Fruit fly (Drosophila melanogaster) whole organism, prepupa: Measurements from ENCODE around the gene CG3117.

Experiments
- Blimp-1 ChIP-seq: fragments of 200-800 bp; sonication (Bioruptor generic); optimal IDR thresholded peaks from 3 replicates; lab custom pipeline; 2017; ENCODE audit warnings: missing biosample characterization, missing genetic modification characterization, mild to moderate bottlenecking, moderate library complexity, missing genetic modification reagents
- CG10631 ChIP-seq: fragments of 200-800 bp; sonication (Bioruptor generic); optimal IDR thresholded peaks from 2 replicates; lab custom pipeline; 2016; ENCODE audit warnings: missing biosample characterization, missing genetic modification characterization
- CG10669 ChIP-seq: fragments of 200-800 bp; sonication (Bioruptor generic); optimal IDR thresholded peaks from 3 replicates; lab custom pipeline; 2018; ENCODE audit warnings: missing biosample characterization, mild to moderate bottlenecking, missing genetic modification characterization, moderate library complexity
- CG11762 ChIP-seq: fragments of 200-800 bp; sonication (Bioruptor generic); optimal IDR thresholded peaks from 3 replicates; lab custom pipeline; 2016; ENCODE audit warnings: missing biosample characterization, missing genetic modification characterization; ENCODE audit not compliant: insufficient read depth
- CG11902 ChIP-seq: fragments of 200-800 bp; sonication (Bioruptor generic); optimal IDR thresholded peaks from 3 replicates; lab custom pipeline; 2016; ENCODE audit warnings: missing biosample characterization, missing genetic modification characterization
- CG15336 ChIP-seq: fragments of 200-800 bp; sonication (Bioruptor generic); IDR thresholded peaks from 2 replicates; pipeline ENCODE4 v1.3.6; 2022; ENCODE audit warnings: missing biosample characterization, missing genetic modification characterization
- CG1621 ChIP-seq: fragments of 200-800 bp; sonication (Bioruptor generic); optimal IDR thresholded peaks from 3 replicates; lab custom pipeline; 2018; ENCODE audit warnings: missing biosample characterization, mild to moderate bottlenecking, missing genetic modification characterization
- CG16779 ChIP-seq: fragments of 200-800 bp; sonication (Bioruptor generic); optimal IDR thresholded peaks from 3 replicates; lab custom pipeline; 2017; ENCODE audit warnings: missing biosample characterization, mild to moderate bottlenecking, missing genetic modification characterization
- CG3032 ChIP-seq: fragments of 200-800 bp; optimal IDR thresholded peaks from 2 replicates; lab custom pipeline; 2019; ENCODE audit warnings: missing biosample characterization, mild to moderate bottlenecking, missing genetic modification characterization, moderate library complexity
- CG31627 ChIP-seq: fragments of 200-800 bp; sonication (Bioruptor generic); optimal IDR thresholded peaks from 3 replicates; lab custom pipeline; 2016; ENCODE audit warnings: missing biosample characterization, missing genetic modification characterization
- CG3919 ChIP-seq: fragments of 200-800 bp; sonication (Bioruptor generic); optimal IDR thresholded peaks from 3 replicates; lab custom pipeline; 2016; ENCODE audit warnings: missing biosample characterization, missing genetic modification characterization
- CG4318 ChIP-seq: fragments of 200-800 bp; sonication (Bioruptor generic); optimal IDR thresholded peaks from 3 replicates; lab custom pipeline; 2017; ENCODE audit warnings: missing biosample characterization, mild to moderate bottlenecking, missing genetic modification characterization
- CG6276 ChIP-seq: fragments of 200-800 bp; sonication (Bioruptor generic); optimal IDR thresholded peaks from 2 replicates; lab custom pipeline; 2017; ENCODE audit warnings: missing biosample characterization, mild to moderate bottlenecking, missing genetic modification characterization
- CG6792 ChIP-seq: fragments of 200-800 bp; sonication (Bioruptor generic); optimal IDR thresholded peaks from 3 replicates; lab custom pipeline; 2016; ENCODE audit warnings: missing biosample characterization, missing genetic modification characterization
- CG6808 ChIP-seq: fragments of 200-800 bp; sonication (Bioruptor generic); optimal IDR thresholded peaks from 3 replicates; lab custom pipeline; 2017; ENCODE audit warnings: missing biosample characterization, missing genetic modification characterization, mild to moderate bottlenecking, moderate library complexity, missing genetic modification reagents
- CG6854 ChIP-seq: fragments of 200-800 bp; sonication (Bioruptor generic); optimal IDR thresholded peaks from 2 replicates; lab custom pipeline; 2017; ENCODE audit warnings: missing biosample characterization, mild to moderate bottlenecking, missing genetic modification characterization
- CG7368 ChIP-seq: fragments of 200-800 bp; sonication (Bioruptor generic); optimal IDR thresholded peaks from 3 replicates; lab custom pipeline; 2016; ENCODE audit warnings: missing biosample characterization, missing genetic modification characterization
- CG8119 ChIP-seq: fragments of 200-800 bp; sonication (Bioruptor generic); IDR thresholded peaks from 3 replicates; pipeline ENCODE4 v1.3.6; 2022; ENCODE audit warnings: missing biosample characterization, missing genetic modification characterization
- CG9139 ChIP-seq: fragments of 200-800 bp; sonication (Bioruptor generic); optimal IDR thresholded peaks from 3 replicates; lab custom pipeline; 2017; ENCODE audit warnings: missing biosample characterization, mild to moderate bottlenecking, missing genetic modification characterization
- Eip75B ChIP-seq: fragments of 200-800 bp; sonication (Bioruptor generic); optimal IDR thresholded peaks from 3 replicates; lab custom pipeline; 2016; ENCODE audit warnings: missing biosample characterization, missing genetic modification characterization
- Eip78C ChIP-seq: fragments of 200-800 bp; sonication (Bioruptor generic); peaks from one replicate; lab custom pipeline; 2016; ENCODE audit warnings: missing biosample characterization, missing genetic modification characterization
- Ets96B ChIP-seq: fragments of 200-800 bp; optimal IDR thresholded peaks from 2 replicates; lab custom pipeline; 2019; ENCODE audit warnings: missing biosample characterization, mild to moderate bottlenecking, missing genetic modification characterization, moderate library complexity
- Gug ChIP-seq: fragments of 200-800 bp; sonication (Bioruptor generic); IDR thresholded peaks from 2 replicates; pipeline ENCODE4 v1.3.6; 2022; ENCODE audit warnings: missing biosample characterization, missing genetic modification characterization
- Hr38 ChIP-seq: sonication (Bioruptor generic); optimal IDR thresholded peaks from 2 replicates; lab custom pipeline; 2016; ENCODE audit warnings: missing biosample characterization, missing genetic modification characterization
- Hr39 ChIP-seq: fragments of 200-800 bp; sonication (Bioruptor generic); optimal IDR thresholded peaks from 2 replicates; lab custom pipeline; 2016; ENCODE audit warnings: missing biosample characterization, missing genetic modification characterization
- Hr4 ChIP-seq: fragments of 200-800 bp; sonication (Bioruptor generic); optimal IDR thresholded peaks from 3 replicates; lab custom pipeline; 2016; ENCODE audit warnings: missing biosample characterization, missing genetic modification characterization
- Met ChIP-seq: fragments of 200-800 bp; sonication (Bioruptor generic); optimal IDR thresholded peaks from 3 replicates; lab custom pipeline; 2016; ENCODE audit warnings: missing biosample characterization, missing genetic modification characterization
- OdsH ChIP-seq: fragments of 200-800 bp; sonication (Bioruptor generic); optimal IDR thresholded peaks from 3 replicates; lab custom pipeline; 2016; ENCODE audit warnings: missing biosample characterization, missing genetic modification characterization
- Sox14 ChIP-seq: fragments of 200-800 bp; sonication (Bioruptor generic); optimal IDR thresholded peaks from 3 replicates; lab custom pipeline; 2016; ENCODE audit warnings: missing biosample characterization, missing genetic modification characterization
- achi ChIP-seq: fragments of 200-800 bp; sonication (Bioruptor generic); optimal IDR thresholded peaks from 3 replicates; lab custom pipeline; 2016; ENCODE audit warnings: missing biosample characterization, missing genetic modification characterization
- cyc ChIP-seq: fragments of 200-800 bp; sonication (Bioruptor generic); optimal IDR thresholded peaks from 3 replicates; lab custom pipeline; 2016; ENCODE audit warnings: missing biosample characterization, missing genetic modification characterization
- dsx ChIP-seq: fragments of 200-800 bp; optimal IDR thresholded peaks from 3 replicates; lab custom pipeline; 2019; ENCODE audit warnings: missing biosample characterization, mild to moderate bottlenecking, missing genetic modification characterization, moderate library complexity; ENCODE audit not compliant: poor library complexity, severe bottlenecking
- eg ChIP-seq: fragments of 200-800 bp; sonication (Bioruptor generic); IDR thresholded peaks from 3 replicates; pipeline ENCODE4 v1.3.6; 2022; ENCODE audit warnings: missing biosample characterization, missing genetic modification characterization
- esn ChIP-seq: fragments of 200-800 bp; sonication (Bioruptor generic); optimal IDR thresholded peaks from 2 replicates; lab custom pipeline; 2016; ENCODE audit warnings: missing biosample characterization, mild to moderate bottlenecking, missing genetic modification characterization, moderate library complexity
- fd59A ChIP-seq: fragments of 200-800 bp; sonication (Bioruptor generic); optimal IDR thresholded peaks from 2 replicates; lab custom pipeline; 2017; ENCODE audit warnings: missing biosample characterization, mild to moderate bottlenecking, missing genetic modification characterization, missing genetic modification reagents
- fkh ChIP-seq: fragments of 200-800 bp; sonication (Bioruptor generic); optimal IDR thresholded peaks from 3 replicates; lab custom pipeline; 2017; ENCODE audit warnings: missing biosample characterization, mild to moderate bottlenecking, missing genetic modification characterization, moderate library complexity
- net ChIP-seq: fragments of 200-800 bp; sonication (Bioruptor generic); optimal IDR thresholded peaks from 3 replicates; lab custom pipeline; 2016; ENCODE audit warnings: missing biosample characterization, missing genetic modification characterization
- salr ChIP-seq, 2 experiments: fragments of 200-800 bp; sonication (Bioruptor generic); optimal IDR thresholded peaks; 3 replicates each; lab custom pipeline; 2016 to 2018; ENCODE audit warnings: missing biosample characterization in 2 of 2, missing genetic modification characterization in 2 of 2, mild to moderate bottlenecking in 1 of 2
- spab ChIP-seq: fragments of 200-800 bp; sonication (Bioruptor generic); optimal IDR thresholded peaks from 2 replicates; lab custom pipeline; 2017; ENCODE audit warnings: missing biosample characterization, mild to moderate bottlenecking, missing genetic modification characterization, missing genetic modification reagents
- ss ChIP-seq, 2 experiments: fragments of 200-800 bp; sonication (Bioruptor generic); optimal IDR thresholded peaks; 2 replicates in 1 of 2; 3 replicates in 1 of 2; lab custom pipeline; 2017 to 2018; ENCODE audit warnings: mild to moderate bottlenecking in 2 of 2, missing biosample characterization in 2 of 2, missing genetic modification characterization in 2 of 2, moderate library complexity in 1 of 2
- svp ChIP-seq: fragments of 200-800 bp; sonication (Bioruptor generic); peaks from one replicate; lab custom pipeline; 2016; ENCODE audit warnings: missing biosample characterization, missing genetic modification characterization
- topi ChIP-seq: fragments of 200-800 bp; sonication (Bioruptor generic); optimal IDR thresholded peaks from 3 replicates; lab custom pipeline; 2016; ENCODE audit warnings: missing biosample characterization, missing genetic modification characterization
- vri ChIP-seq: fragments of 200-800 bp; sonication (Bioruptor generic); optimal IDR thresholded peaks from 3 replicates; lab custom pipeline; 2016; ENCODE audit warnings: missing biosample characterization, mild to moderate bottlenecking, missing genetic modification characterization

Gene CG3117

dm6 chr2L:2808038-2808699, 38.8 kb downstream of the CG3117 start:
- no peak for TF ChIP-seq CG3919 (GFP tag; lab: Kevin White, UChicago)
- no peak for TF ChIP-seq Hr4 (GFP tag; lab: Kevin White, UChicago)
- TF ChIP-seq CG9139 (GFP tag; lab: Kevin White, UChicago), result peak; percentile 5
- peak; percentile 89 for TF ChIP-seq svp
- no peak for TF ChIP-seq CG6792 (GFP tag; lab: Kevin White, UChicago)
- TF ChIP-seq eg (GFP tag; lab: Robert Waterston, UW), result peak; percentile 28; the same call in 1 of the 3 replicates
- TF ChIP-seq ss (GFP tag; optimal IDR thresholded peaks at IDR 0.05; lab: Kevin White, UChicago), result peak in 1 of 2 experiments; percentile 47
- TF ChIP-seq Eip78C (GFP tag; lab: Kevin White, UChicago), result peak; percentile 25
- peak; percentile 3 for TF ChIP-seq Eip75B (GFP tag; lab: Kevin White, UChicago)
- peak; percentile 11 for TF ChIP-seq CG16779
- TF ChIP-seq vri (GFP tag; lab: Kevin White, UChicago), result peak; percentile 1
- TF ChIP-seq CG6808 (GFP tag; lab: Kevin White, UChicago), result peak; percentile 27
- no peak for TF ChIP-seq CG11762 (GFP tag; lab: Kevin White, UChicago)
- TF ChIP-seq cyc (GFP tag; lab: Kevin White, UChicago), result no peak
- 0 out of 3 replicates have a peak, but pooled peaks have one; percentile 32 for TF ChIP-seq CG8119 (GFP tag; lab: Robert Waterston, UW)

- TF ChIP-seq OdsH (GFP tag; lab: Kevin White, UChicago) (no peak), CG31627 (GFP tag; lab: Kevin White, UChicago) (no peak), Hr38 (GFP tag; lab: Kevin White, UChicago) (no peak), achi (no peak), svp (peak; percentile 87), Blimp-1 (GFP tag; lab: Kevin White, UChicago) (no peak), CG4318 (no peak), CG16779 (no peak), net (no peak), topi (GFP tag; lab: Kevin White, UChicago) (no peak), Eip78C (GFP tag; lab: Kevin White, UChicago) (peak; percentile 17), CG9139 (GFP tag; lab: Kevin White, UChicago) (no peak), Met (GFP tag; lab: Kevin White, UChicago) (no peak)
Observed at dm6 chr2L:2807597-2807996, 39.4 kb downstream of the CG3117 start.

- no peak for TF ChIP-seq salr (GFP tag; optimal IDR thresholded peaks at IDR 0.05; lab: Kevin White, UChicago)
- no peak for TF ChIP-seq fkh (GFP tag; lab: Kevin White, UChicago)
- TF ChIP-seq esn (GFP tag; lab: Kevin White, UChicago), result no peak
- TF ChIP-seq Sox14, result peak; percentile 21
- no peak for TF ChIP-seq CG3032 (tag; lab: Kevin White, UChicago)
- peak; percentile 90 to 91 for TF ChIP-seq ss (GFP tag; optimal IDR thresholded peaks at IDR 0.05; lab: Kevin White, UChicago)
- TF ChIP-seq CG7368 (GFP tag; lab: Kevin White, UChicago), result peak; percentile 7
- no peak for TF ChIP-seq CG6792 (GFP tag; lab: Kevin White, UChicago)
- TF ChIP-seq Hr4 (GFP tag; lab: Kevin White, UChicago), result no peak
- peak; percentile 72 for TF ChIP-seq net
- TF ChIP-seq CG9139 (GFP tag; lab: Kevin White, UChicago), result peak; percentile 87
- TF ChIP-seq Gug (GFP tag; lab: Robert Waterston, UW), result no peak
- peak; percentile 43 for TF ChIP-seq CG10669 (GFP tag; lab: Kevin White, UChicago)
- peak; percentile 3 for TF ChIP-seq dsx (GFP tag; lab: Kevin White, UChicago)
- TF ChIP-seq fd59A, result no peak
- TF ChIP-seq CG8119 (GFP tag; lab: Robert Waterston, UW), result no peak; the same call in 2 of the 3 replicates
- no peak for TF ChIP-seq Hr39
- TF ChIP-seq svp, result peak; percentile 88
- TF ChIP-seq CG11762 (GFP tag; lab: Kevin White, UChicago), result no peak
- TF ChIP-seq Eip75B (GFP tag; lab: Kevin White, UChicago), result peak; percentile 19
- TF ChIP-seq CG4318, result no peak
- no peak for TF ChIP-seq CG10631 (GFP tag; lab: Kevin White, UChicago)
- TF ChIP-seq CG6276, result peak; percentile 64
- no peak for TF ChIP-seq vri (GFP tag; lab: Kevin White, UChicago)
- TF ChIP-seq CG31627 (GFP tag; lab: Kevin White, UChicago), result no peak
- peak; percentile 71 for TF ChIP-seq CG1621 (tag; lab: Kevin White, UChicago)
- TF ChIP-seq CG3919 (GFP tag; lab: Kevin White, UChicago), result peak; percentile 55
- TF ChIP-seq spab, result peak; percentile 68
- TF ChIP-seq achi, result peak; percentile 20
- TF ChIP-seq Ets96B (tag; lab: Kevin White, UChicago), result peak; percentile 32
- no peak for TF ChIP-seq CG11902 (GFP tag; lab: Kevin White, UChicago)
- TF ChIP-seq CG6854 (GFP tag; lab: Kevin White, UChicago), result peak; percentile 70
- TF ChIP-seq CG15336 (GFP tag; lab: Robert Waterston, UW), result no peak
Observed at dm6 chr2L:2806190-2806763, 40.7 kb downstream of the CG3117 start.
